Fruit fly (Drosophila melanogaster) whole organism, embryonic: ENCODE data around the gene Dmtn.

Experiments
- Ada2b ChIP-seq: fragments of 200-800 bp; sonication (Bioruptor generic); IDR thresholded peaks from 2 replicates; pipeline ENCODE4 v1.3.6; 2022; ENCODE audit warnings: missing biosample characterization, missing genetic modification characterization
- Aef1 ChIP-seq: fragments of 200-800 bp; sonication (Bioruptor generic); IDR thresholded peaks from 3 replicates; pipeline ENCODE4 v1.3.6; 2022; ENCODE audit warnings: missing biosample characterization, missing genetic modification characterization
- B-H2 ChIP-seq: fragments of 200-800 bp; sonication (Bioruptor generic); optimal IDR thresholded peaks from 2 replicates; lab custom pipeline; 2018; ENCODE audit warnings: missing biosample characterization, mild to moderate bottlenecking, missing genetic modification characterization
- C15 ChIP-seq: fragments of 200-800 bp; sonication (Bioruptor generic); IDR thresholded peaks from 3 replicates; pipeline ENCODE4 v1.3.6; 2022; ENCODE audit warnings: missing biosample characterization, missing genetic modification characterization
- CG11093 ChIP-seq: fragments of 200-800 bp; sonication (Bioruptor generic); IDR thresholded peaks from 3 replicates; pipeline ENCODE4 v1.3.6; 2022; ENCODE audit warnings: missing biosample characterization, missing genetic modification characterization
- CG11398 ChIP-seq: fragments of 200-800 bp; sonication (Bioruptor generic); optimal IDR thresholded peaks from 2 replicates; lab custom pipeline; 2016; ENCODE audit warnings: missing biosample characterization, missing genetic modification characterization
- CG12155 ChIP-seq: fragments of 200-800 bp; sonication (Bioruptor generic); optimal IDR thresholded peaks from 3 replicates; lab custom pipeline; 2016; ENCODE audit warnings: missing biosample characterization, missing genetic modification characterization
- CG12769 ChIP-seq: fragments of 200-800 bp; sonication (Bioruptor generic); optimal IDR thresholded peaks from 2 replicates; lab custom pipeline; 2019; ENCODE audit warnings: missing biosample characterization, mild to moderate bottlenecking, missing genetic modification characterization, moderate library complexity
- CG13123 ChIP-seq: fragments of 200-800 bp; sonication (Bioruptor generic); optimal IDR thresholded peaks from 2 replicates; lab custom pipeline; 2016; ENCODE audit warnings: missing biosample characterization, missing genetic modification characterization
- CG15269 ChIP-seq: fragments of 200-800 bp; sonication (Bioruptor generic); optimal IDR thresholded peaks from 2 replicates; lab custom pipeline; 2018; ENCODE audit warnings: missing biosample characterization, mild to moderate bottlenecking, missing genetic modification characterization, moderate library complexity
- CG18764 ChIP-seq: fragments of 200-800 bp; sonication (Bioruptor generic); optimal IDR thresholded peaks from 3 replicates; lab custom pipeline; 2016; ENCODE audit warnings: missing biosample characterization, missing genetic modification characterization
- CG3065 ChIP-seq: fragments of 200-800 bp; sonication (Bioruptor generic); optimal IDR thresholded peaks from 2 replicates; lab custom pipeline; 2016; ENCODE audit warnings: missing biosample characterization, missing genetic modification characterization
- CG32767 ChIP-seq: fragments of 200-800 bp; sonication (Bioruptor generic); IDR thresholded peaks from 2 replicates; pipeline ENCODE4 v1.3.6; 2022; ENCODE audit warnings: missing biosample characterization, missing genetic modification characterization
- CG34376 ChIP-seq: fragments of 200-800 bp; sonication (Bioruptor generic); optimal IDR thresholded peaks from 2 replicates; lab custom pipeline; 2018; ENCODE audit warnings: missing biosample characterization, mild to moderate bottlenecking, missing genetic modification characterization
- CG34422 ChIP-seq: fragments of 200-800 bp; sonication (Bioruptor generic); IDR thresholded peaks from 3 replicates; pipeline ENCODE4 v1.3.6; 2022; ENCODE audit warnings: missing biosample characterization, missing genetic modification characterization
- CG3838 ChIP-seq: fragments of 200-800 bp; sonication (Bioruptor generic); optimal IDR thresholded peaks from 3 replicates; lab custom pipeline; 2016; ENCODE audit warnings: missing biosample characterization, missing genetic modification characterization
- CG5245 ChIP-seq: fragments of 200-800 bp; sonication (Bioruptor generic); optimal IDR thresholded peaks from 3 replicates; lab custom pipeline; 2016; ENCODE audit warnings: missing biosample characterization, missing genetic modification characterization
- CG5953 ChIP-seq: fragments of 200-800 bp; sonication (Bioruptor generic); IDR thresholded peaks from 2 replicates; pipeline ENCODE4 v1.3.6; 2022; ENCODE audit warnings: missing biosample characterization, missing genetic modification characterization
- CG6272 ChIP-seq: fragments of 200-800 bp; sonication (Bioruptor generic); IDR thresholded peaks from 2 replicates; pipeline ENCODE4 v1.3.6; 2022; ENCODE audit warnings: missing biosample characterization, missing genetic modification characterization
- CG6683 ChIP-seq: fragments of 200-800 bp; sonication (Bioruptor generic); optimal IDR thresholded peaks from 2 replicates; lab custom pipeline; 2017; ENCODE audit warnings: missing biosample characterization, mild to moderate bottlenecking, missing genetic modification characterization, missing genetic modification reagents
- CG8281 ChIP-seq: fragments of 200-800 bp; sonication (Bioruptor generic); optimal IDR thresholded peaks from 2 replicates; lab custom pipeline; 2018; ENCODE audit warnings: missing biosample characterization, mild to moderate bottlenecking, missing genetic modification characterization, moderate library complexity
- CG8765 ChIP-seq: fragments of 200-800 bp; sonication (Bioruptor generic); IDR thresholded peaks from 2 replicates; pipeline ENCODE4 v1.3.6; 2022; ENCODE audit warnings: missing biosample characterization, missing genetic modification characterization
- CG8924 ChIP-seq: fragments of 200-800 bp; optimal IDR thresholded peaks from 3 replicates; lab custom pipeline; 2019; ENCODE audit warnings: missing biosample characterization, mild to moderate bottlenecking, missing genetic modification characterization, moderate library complexity
- CG9437 ChIP-seq: fragments of 200-800 bp; sonication (Bioruptor generic); optimal IDR thresholded peaks from 2 replicates; lab custom pipeline; 2018; ENCODE audit warnings: missing biosample characterization, mild to moderate bottlenecking, missing genetic modification characterization
- CG9876 ChIP-seq: fragments of 200-800 bp; sonication (Bioruptor generic); optimal IDR thresholded peaks from 2 replicates; lab custom pipeline; 2016; ENCODE audit warnings: missing biosample characterization, missing genetic modification characterization
- CHES-1-like ChIP-seq: fragments of 200-800 bp; sonication (Bioruptor generic); optimal IDR thresholded peaks from 2 replicates; lab custom pipeline; 2016; ENCODE audit warnings: missing biosample characterization, missing genetic modification characterization
- CTCF ChIP-seq: fragments of 200-800 bp; sonication (Bioruptor generic); optimal IDR thresholded peaks from 2 replicates; lab custom pipeline; 2017; ENCODE audit warnings: missing biosample characterization, mild to moderate bottlenecking, missing genetic modification characterization, moderate library complexity
- CoRest ChIP-seq: fragments of 200-800 bp; sonication (Bioruptor generic); optimal IDR thresholded peaks from 3 replicates; lab custom pipeline; 2018; ENCODE audit warnings: missing biosample characterization, mild to moderate bottlenecking, missing genetic modification characterization, moderate library complexity
- Dip3 ChIP-seq: fragments of 200-800 bp; sonication (Bioruptor generic); optimal IDR thresholded peaks from 3 replicates; lab custom pipeline; 2016; ENCODE audit warnings: missing biosample characterization, missing genetic modification characterization
- ERR ChIP-seq: fragments of 200-800 bp; sonication (Bioruptor generic); optimal IDR thresholded peaks from 2 replicates; lab custom pipeline; 2016; ENCODE audit warnings: missing biosample characterization, missing genetic modification characterization
- Eip74EF ChIP-seq, 2 experiments: fragments of 200-800 bp in 1 of 2; fragments of >200 bp in 1 of 2; sonication (Bioruptor generic) in 1 of 2; optimal IDR thresholded peaks; 2 replicates each; lab custom pipeline; 2017 to 2019; ENCODE audit warnings: missing biosample characterization in 2 of 2, missing genetic modification characterization in 2 of 2, mild to moderate bottlenecking in 1 of 2, moderate library complexity in 1 of 2
- GATAe ChIP-seq: fragments of 200-800 bp; sonication (Bioruptor generic); conservative IDR thresholded peaks from 2 replicates; pipeline ENCODE4 v1.3.6; 2022; ENCODE audit warnings: missing biosample characterization, missing genetic modification characterization
- Gug ChIP-seq: fragments of 200-800 bp; sonication (Bioruptor generic); IDR thresholded peaks from 4 replicates; pipeline ENCODE4 v1.3.6; 2022; ENCODE audit warnings: missing biosample characterization, missing genetic modification characterization
- H2.0 ChIP-seq: fragments of 200-800 bp; sonication (Bioruptor generic); IDR thresholded peaks from 2 replicates; pipeline ENCODE4 v1.3.6; 2022; ENCODE audit warnings: missing biosample characterization, missing genetic modification characterization
- Hmr ChIP-seq: fragments of 200-800 bp; sonication (Bioruptor generic); optimal IDR thresholded peaks from 3 replicates; lab custom pipeline; 2017; ENCODE audit warnings: mild to moderate bottlenecking, missing biosample characterization, missing genetic modification reagents, missing genetic modification characterization
- Sox100B ChIP-seq: fragments of 200-800 bp; sonication (Bioruptor generic); optimal IDR thresholded peaks from 3 replicates; lab custom pipeline; 2018; ENCODE audit warnings: missing biosample characterization, mild to moderate bottlenecking, missing genetic modification characterization
- Sry-δ ChIP-seq: fragments of 200-800 bp; sonication (Bioruptor generic); optimal IDR thresholded peaks from 2 replicates; lab custom pipeline; 2016; ENCODE audit warnings: missing biosample characterization, missing genetic modification characterization
- Tbp ChIP-seq: fragments of >200 bp; optimal IDR thresholded peaks from 2 replicates; lab custom pipeline; 2018; ENCODE audit warnings: missing biosample characterization, missing genetic modification characterization
- ab ChIP-seq: fragments of 200-800 bp; sonication (Bioruptor generic); optimal IDR thresholded peaks from 2 replicates; lab custom pipeline; 2016; ENCODE audit warnings: missing biosample characterization, missing genetic modification characterization
- abd-A ChIP-seq: fragments of 200-800 bp; sonication (Bioruptor generic); optimal IDR thresholded peaks from 3 replicates; lab custom pipeline; 2019; ENCODE audit warnings: missing biosample characterization, mild to moderate bottlenecking, missing genetic modification characterization, moderate library complexity
- al ChIP-seq: fragments of 200-800 bp; sonication (Bioruptor generic); IDR thresholded peaks from 2 replicates; pipeline ENCODE4 v1.3.6; 2022; ENCODE audit warnings: missing biosample characterization, missing genetic modification characterization
- ara ChIP-seq: fragments of 200-800 bp; sonication (Bioruptor generic); IDR thresholded peaks from 2 replicates; pipeline ENCODE4 v1.3.6; 2022; ENCODE audit warnings: missing biosample characterization, missing genetic modification characterization
- crp ChIP-seq, 2 experiments: fragments of 200-800 bp; sonication (Bioruptor generic); optimal IDR thresholded peaks; 2 replicates in 1 of 2; 3 replicates in 1 of 2; lab custom pipeline; 2017; ENCODE audit warnings: missing biosample characterization in 2 of 2, missing genetic modification characterization in 2 of 2, mild to moderate bottlenecking in 1 of 2, moderate library complexity in 1 of 2
- ham ChIP-seq: fragments of 200-800 bp; sonication (Bioruptor generic); IDR thresholded peaks from 2 replicates; pipeline ENCODE4 v1.3.6; 2022; ENCODE audit warnings: missing biosample characterization, missing genetic modification characterization
- lov ChIP-seq, 2 experiments: fragments of 200-800 bp in 1 of 2; fragments of >200 bp in 1 of 2; sonication (Bioruptor generic) in 1 of 2; IDR thresholded peaks in 1 of 2; optimal IDR thresholded peaks in 1 of 2; 2 replicates in 1 of 2; 3 replicates in 1 of 2; pipeline versions ENCODE4 v1.3.6 to Lab custom; 2017 to 2022; ENCODE audit warnings: missing biosample characterization in 1 of 2, missing genetic modification characterization in 1 of 2
- mam ChIP-seq: fragments of 200-800 bp; sonication (Bioruptor generic); optimal IDR thresholded peaks from 3 replicates; lab custom pipeline; 2016; ENCODE audit warnings: missing biosample characterization, missing genetic modification characterization
- nau ChIP-seq: fragments of 200-800 bp; sonication (Bioruptor generic); optimal IDR thresholded peaks from 3 replicates; lab custom pipeline; 2017; ENCODE audit warnings: missing biosample characterization, mild to moderate bottlenecking, missing genetic modification characterization, missing genetic modification reagents
- p53 ChIP-seq: fragments of 200-800 bp; sonication (Bioruptor generic); optimal IDR thresholded peaks from 2 replicates; lab custom pipeline; 2016; ENCODE audit warnings: missing biosample characterization, missing genetic modification characterization
- tin ChIP-seq: fragments of 200-800 bp; sonication (Bioruptor generic); optimal IDR thresholded peaks from 3 replicates; lab custom pipeline; 2016; ENCODE audit warnings: missing biosample characterization, missing genetic modification characterization
- tx ChIP-seq: fragments of 200-800 bp; sonication (Bioruptor generic); optimal IDR thresholded peaks from 2 replicates; lab custom pipeline; 2016; ENCODE audit warnings: missing biosample characterization, missing genetic modification characterization
- zf30C ChIP-seq: fragments of 200-800 bp; sonication (Bioruptor generic); optimal IDR thresholded peaks from 3 replicates; lab custom pipeline; 2018; ENCODE audit warnings: missing biosample characterization, mild to moderate bottlenecking, missing genetic modification characterization
- zfh1 ChIP-seq: fragments of 200-800 bp; sonication (Bioruptor generic); IDR thresholded peaks from 3 replicates; pipeline ENCODE4 v1.3.6; 2022; ENCODE audit warnings: missing biosample characterization, missing genetic modification characterization

Gene Dmtn

DNA sequence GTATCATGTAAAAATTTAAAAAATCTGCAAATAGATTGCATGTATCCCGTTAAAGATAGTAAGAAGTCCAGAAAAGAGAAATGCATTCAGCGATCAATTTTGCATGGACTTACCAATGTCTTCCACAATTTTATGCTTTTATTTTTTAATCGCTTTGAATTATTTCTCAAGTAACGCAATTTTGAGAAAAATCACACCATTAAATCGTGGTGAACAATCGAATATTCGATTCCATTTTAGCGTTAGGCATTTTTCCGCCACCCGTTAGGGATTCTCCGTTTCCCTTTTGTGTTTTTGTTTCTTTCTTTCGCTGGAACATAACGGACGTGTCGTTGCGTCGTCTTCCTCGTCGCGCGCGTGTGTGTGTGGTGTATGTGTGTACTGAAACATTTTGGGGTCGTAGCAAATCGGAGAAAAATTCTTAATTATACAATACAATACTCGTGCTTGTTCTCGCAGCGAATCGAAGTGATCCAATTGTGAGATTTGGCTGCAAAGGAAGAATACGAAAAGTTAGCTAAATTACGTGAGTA is 937 bp upstream of the Dmtn start, which contains the start of gene gpp (continued):
- TF ChIP-seq CG32767 = no peak
- TF ChIP-seq B-H2 (GFP tag; lab: Kevin White, UChicago) = no peak
- TF ChIP-seq al = no peak
- TF ChIP-seq CG13123 (GFP tag; lab: Kevin White, UChicago) = no peak
- no peak for TF ChIP-seq CG12155 (GFP tag; lab: Kevin White, UChicago)
- TF ChIP-seq CG8765 = no peak
- TF ChIP-seq H2.0 (GFP tag; lab: Robert Waterston, UW) = no peak
- no peak for TF ChIP-seq Aef1 (GFP tag; lab: Robert Waterston, UW)
- TF ChIP-seq ara (GFP tag; lab: Robert Waterston, UW) = no peak
- TF ChIP-seq CG6683 (GFP tag; lab: Kevin White, UChicago) = no peak
- peak; percentile 64 for TF ChIP-seq CG8924 (tag; lab: Kevin White, UChicago)
- TF ChIP-seq Ada2b (GFP tag; lab: Robert Waterston, UW) = no peak
- no peak for TF ChIP-seq mam (GFP tag; lab: Kevin White, UChicago)
- TF ChIP-seq tin (GFP tag; lab: Kevin White, UChicago) = no peak
- TF ChIP-seq CG18764 (GFP tag; lab: Kevin White, UChicago) = no peak
- TF ChIP-seq Sry-δ (GFP tag; lab: Kevin White, UChicago) = peak; percentile 62
- TF ChIP-seq ham (GFP tag; lab: Robert Waterston, UW) = no peak
- no peak for TF ChIP-seq CG11398 (GFP tag; lab: Kevin White, UChicago)
- no peak for TF ChIP-seq Tbp (GFP tag; lab: Kevin White, UChicago)
- no peak for TF ChIP-seq C15 (GFP tag; lab: Robert Waterston, UW)
- no peak for TF ChIP-seq CG11093 (GFP tag; lab: Robert Waterston, UW)
- TF ChIP-seq abd-A = peak; percentile 68
- TF ChIP-seq Dip3 (GFP tag; lab: Kevin White, UChicago) = no peak
- no peak for TF ChIP-seq CHES-1-like (GFP tag; lab: Kevin White, UChicago)
- peak; percentile 21 for TF ChIP-seq nau (GFP tag; lab: Kevin White, UChicago)
- no peak for TF ChIP-seq ab (GFP tag; lab: Kevin White, UChicago)
- TF ChIP-seq GATAe (GFP tag; lab: Robert Waterston, UW) = no peak
- TF ChIP-seq crp (GFP tag; optimal IDR thresholded peaks at IDR 0.05; lab: Kevin White, UChicago) = no peak
- no peak for TF ChIP-seq p53 (GFP tag; lab: Kevin White, UChicago)
- TF ChIP-seq CoRest (tag; lab: Kevin White, UChicago) = no peak
- no peak for TF ChIP-seq Gug (GFP tag; lab: Robert Waterston, UW)
- TF ChIP-seq Eip74EF (GFP tag; optimal IDR thresholded peaks at IDR 0.05; lab: Kevin White, UChicago) = no peak
- TF ChIP-seq CG9876 (GFP tag; lab: Kevin White, UChicago) = no peak
- no peak for TF ChIP-seq CG5245 (GFP tag; lab: Kevin White, UChicago)
- peak; percentile 56 for TF ChIP-seq CG12769 (tag; lab: Kevin White, UChicago)
- peak; percentile 23 for TF ChIP-seq CG9437 (GFP tag; lab: Kevin White, UChicago)
- TF ChIP-seq CTCF = peak; percentile 29
- TF ChIP-seq zfh1 (GFP tag; lab: Robert Waterston, UW) = no peak
- no peak for TF ChIP-seq CG3838 (GFP tag; lab: Kevin White, UChicago)
- TF ChIP-seq Sox100B = peak; percentile 2
- TF ChIP-seq CG6272 (GFP tag; lab: Robert Waterston, UW) = no peak
- no peak for TF ChIP-seq tx
- TF ChIP-seq CG34422 (GFP tag; lab: Robert Waterston, UW) = no peak
- no peak for TF ChIP-seq lov (optimal IDR thresholded peaks at IDR 0.05; lab: Kevin White, UChicago)
- TF ChIP-seq lov (GFP tag; IDR thresholded peaks at IDR 0.05; lab: Robert Waterston, UW) = no peak
- no peak for TF ChIP-seq CG3065 (GFP tag; lab: Kevin White, UChicago)
- TF ChIP-seq CG15269 (tag; lab: Kevin White, UChicago) = no peak
- TF ChIP-seq CG5953 = no peak
- no peak for TF ChIP-seq zf30C (GFP tag; lab: Kevin White, UChicago)
- TF ChIP-seq CG8281 (tag; lab: Kevin White, UChicago) = no peak
- peak; percentile 39 for TF ChIP-seq CG34376 (GFP tag; lab: Kevin White, UChicago)
- peak; percentile 12 for TF ChIP-seq Hmr (GFP tag; lab: Kevin White, UChicago)
- no peak for TF ChIP-seq ERR (GFP tag; lab: Kevin White, UChicago)
